Worm (Caenorhabditis elegans) whole organism, early embryonic: ENCODE measurements around the gene hsb-1.

Experiments
- B0310.2 ChIP-seq: sonication (generic microtip); optimal IDR thresholded peaks from 2 replicates; lab custom pipeline; 2016; ENCODE audit warnings: mild to moderate bottlenecking, missing genetic modification characterization, missing compliant biosample characterization
- F13C5.2 ChIP-seq: sonication (generic microtip); optimal IDR thresholded peaks from 2 replicates; lab custom pipeline; 2017; ENCODE audit warnings: mild to moderate bottlenecking, missing genetic modification characterization, inconsistent platforms, missing compliant biosample characterization
- aly-1 ChIP-seq: sonication (generic microtip); optimal IDR thresholded peaks from 2 replicates; lab custom pipeline; 2016; ENCODE audit warnings: missing genetic modification characterization, missing compliant biosample characterization
- ama-1 ChIP-seq: fragments of 150-350 bp; optimal IDR thresholded peaks from 2 replicates; lab custom pipeline; 2014
- ceh-13 ChIP-seq: fragments of 200-800 bp; sonication (Bioruptor generic); optimal IDR thresholded peaks from 2 replicates; lab custom pipeline; 2018; ENCODE audit warnings: mild to moderate bottlenecking, missing genetic modification characterization, missing compliant biosample characterization
- ceh-36 ChIP-seq: sonication (generic microtip); optimal IDR thresholded peaks from 2 replicates; lab custom pipeline; 2016; ENCODE audit warnings: missing genetic modification characterization, inconsistent platforms, missing compliant biosample characterization
- ets-7 ChIP-seq: sonication (generic microtip); optimal IDR thresholded peaks from 2 replicates; lab custom pipeline; 2016; ENCODE audit warnings: missing genotype, missing genetic modification characterization, missing compliant biosample characterization
- flt-1 ChIP-seq: fragments of 200-800 bp; sonication (Bioruptor generic); IDR thresholded peaks from 2 replicates; pipeline ENCODE4 v1.3.6; 2022; ENCODE audit warnings: missing genetic modification characterization, missing compliant biosample characterization
- hmbx-1 ChIP-seq: sonication (generic microtip); optimal IDR thresholded peaks from 2 replicates; lab custom pipeline; 2016; ENCODE audit warnings: mild to moderate bottlenecking, missing genetic modification characterization, missing compliant biosample characterization
- hmg-4 ChIP-seq: fragments of 200-800 bp; sonication (Bioruptor generic); optimal IDR thresholded peaks from 2 replicates; lab custom pipeline; 2018; ENCODE audit warnings: mild to moderate bottlenecking, missing genetic modification characterization, missing compliant biosample characterization
- hnd-1 ChIP-seq: sonication (generic microtip); optimal IDR thresholded peaks from 2 replicates; lab custom pipeline; 2016; ENCODE audit warnings: missing genetic modification characterization, missing compliant biosample characterization
- pes-1 ChIP-seq: fragments of 200-800 bp; sonication (Bioruptor generic); IDR thresholded peaks from 2 replicates; pipeline ENCODE4 v1.3.6; 2022; ENCODE audit warnings: missing genetic modification reagents, missing genetic modification characterization, missing compliant biosample characterization
- scrt-1 ChIP-seq: fragments of 200-800 bp; sonication (Bioruptor generic); IDR thresholded peaks from 2 replicates; pipeline ENCODE4 v1.3.6; 2022; ENCODE audit warnings: missing genetic modification characterization, missing compliant biosample characterization
- sea-1 ChIP-seq: fragments of 200-800 bp; sonication (Bioruptor generic); conservative IDR thresholded peaks from 2 replicates; pipeline ENCODE4 v1.3.6; 2022; ENCODE audit warnings: missing genetic modification characterization, missing compliant biosample characterization
- tbx-11 ChIP-seq: fragments of 200-800 bp; sonication (Bioruptor generic); IDR thresholded peaks from 2 replicates; pipeline ENCODE4 v1.3.6; 2022; ENCODE audit warnings: missing genetic modification characterization, missing compliant biosample characterization
- tbx-37 ChIP-seq: fragments of 200-800 bp; sonication (Bioruptor generic); conservative IDR thresholded peaks from 2 replicates; pipeline ENCODE4 v1.3.6; 2022; ENCODE audit warnings: missing genetic modification reagents, missing genetic modification characterization, missing compliant biosample characterization
- tra-4 ChIP-seq: sonication (generic microtip); optimal IDR thresholded peaks from 2 replicates; lab custom pipeline; 2017; ENCODE audit warnings: missing genetic modification characterization, missing compliant biosample characterization

hsb-1 gene

ce11 chrIV:12547824-12548223, 19.2 kb downstream of the hsb-1 start, which contains the start of gene ipmk-1:
TSS of gene ipmk-1 (plus strand) at chrIV:12548124.
- TF ChIP-seq sea-1 (no peak), scrt-1 (GFP tag; lab: Robert Waterston, UW) (no peak), hmbx-1 (tag; lab: Kevin White, UChicago) (no peak), hmg-4 (GFP tag; lab: Kevin White, UChicago) (no peak), aly-1 (no peak)

ce11 chrIV:12545902-12546301, 21.1 kb downstream of the hsb-1 start:
- TF ChIP-seq tbx-37 (GFP tag; lab: Robert Waterston, UW) (peak; percentile 45; the same call in 1 of the 2 replicates), hnd-1 (tag; lab: Kevin White, UChicago) (no peak), ceh-13 (GFP tag; lab: Kevin White, UChicago) (no peak), sea-1 (no peak), aly-1 (no peak), F13C5.2 (no peak), scrt-1 (GFP tag; lab: Robert Waterston, UW) (no peak), ets-7 (tag; lab: Kevin White, UChicago) (no peak), B0310.2 (tag; lab: Kevin White, UChicago) (no peak), pes-1 (GFP tag; lab: Robert Waterston, UW) (peak; percentile 33; the same call in 1 of the 2 replicates), tbx-11 (GFP tag; lab: Robert Waterston, UW) (no peak), flt-1 (no peak), ama-1 (peak; percentile 71), hmbx-1 (tag; lab: Kevin White, UChicago) (no peak), tra-4 (tag; lab: Kevin White, UChicago) (no peak), ceh-36 (peak; percentile 71), hmg-4 (GFP tag; lab: Kevin White, UChicago) (peak; percentile 47)

ce11 chrIV:12545393-12545792, 21.6 kb downstream of the hsb-1 start:
- TF ChIP-seq F13C5.2 (no peak), aly-1 (no peak), ets-7 (tag; lab: Kevin White, UChicago) (no peak), tbx-37 (GFP tag; lab: Robert Waterston, UW) (no peak), ceh-13 (GFP tag; lab: Kevin White, UChicago) (no peak), tra-4 (tag; lab: Kevin White, UChicago) (no peak), ceh-36 (no peak), pes-1 (GFP tag; lab: Robert Waterston, UW) (no peak), hnd-1 (tag; lab: Kevin White, UChicago) (no peak), hmg-4 (GFP tag; lab: Kevin White, UChicago) (no peak), B0310.2 (tag; lab: Kevin White, UChicago) (no peak)

- peak; percentile 24; the same call in 1 of the 2 replicates for TF ChIP-seq pes-1 (GFP tag; lab: Robert Waterston, UW)
- peak; percentile 5 for TF ChIP-seq ceh-36
- TF ChIP-seq B0310.2 (tag; lab: Kevin White, UChicago) = peak; percentile 28
- 0 out of 2 replicates have a peak, but pooled peaks have one; percentile 12 for TF ChIP-seq flt-1
- TF ChIP-seq aly-1 = no peak
Observed at ce11 chrIV:12544624-12545023, 22.4 kb downstream of the hsb-1 start.

ce11 chrIV:12542011-12542410, 25.0 kb downstream of the hsb-1 start, which contains the start of gene ham-1:
TSS of gene ham-1 (plus strand) at chrIV:12542183.
- TF ChIP-seq aly-1 (no peak), sea-1 (no peak), B0310.2 (tag; lab: Kevin White, UChicago) (no peak), hmbx-1 (tag; lab: Kevin White, UChicago) (no peak), pes-1 (GFP tag; lab: Robert Waterston, UW) (no peak), flt-1 (no peak), ama-1 (no peak), ets-7 (tag; lab: Kevin White, UChicago) (no peak), ceh-36 (no peak), tra-4 (tag; lab: Kevin White, UChicago) (no peak), tbx-37 (GFP tag; lab: Robert Waterston, UW) (no peak), hmg-4 (GFP tag; lab: Kevin White, UChicago) (no peak), ceh-13 (GFP tag; lab: Kevin White, UChicago) (no peak), hnd-1 (tag; lab: Kevin White, UChicago) (no peak), scrt-1 (GFP tag; lab: Robert Waterston, UW) (no peak)

ce11 chrIV:12540242-12540641, 26.8 kb downstream of the hsb-1 start:
- no peak for TF ChIP-seq tbx-11 (GFP tag; lab: Robert Waterston, UW)
- no peak for TF ChIP-seq ceh-36
- no peak for TF ChIP-seq ceh-13 (GFP tag; lab: Kevin White, UChicago)
- no peak for TF ChIP-seq sea-1
- TF ChIP-seq pes-1 (GFP tag; lab: Robert Waterston, UW) = no peak
- no peak for TF ChIP-seq hmg-4 (GFP tag; lab: Kevin White, UChicago)
- no peak for TF ChIP-seq hnd-1 (tag; lab: Kevin White, UChicago)
- TF ChIP-seq flt-1 = no peak
- TF ChIP-seq ets-7 (tag; lab: Kevin White, UChicago) = no peak
- TF ChIP-seq tbx-37 (GFP tag; lab: Robert Waterston, UW) = no peak
- TF ChIP-seq tra-4 (tag; lab: Kevin White, UChicago) = no peak
- no peak for TF ChIP-seq ama-1
- no peak for TF ChIP-seq hmbx-1 (tag; lab: Kevin White, UChicago)
- TF ChIP-seq scrt-1 (GFP tag; lab: Robert Waterston, UW) = no peak
- TF ChIP-seq B0310.2 (tag; lab: Kevin White, UChicago) = no peak
- TF ChIP-seq F13C5.2 = no peak
- TF ChIP-seq aly-1 = no peak

- TF ChIP-seq tbx-37 (GFP tag; lab: Robert Waterston, UW) (no peak), scrt-1 (GFP tag; lab: Robert Waterston, UW) (no peak), tbx-11 (GFP tag; lab: Robert Waterston, UW) (no peak), pes-1 (GFP tag; lab: Robert Waterston, UW) (no peak), F13C5.2 (no peak), tra-4 (tag; lab: Kevin White, UChicago) (no peak), ets-7 (tag; lab: Kevin White, UChicago) (no peak), ama-1 (no peak), flt-1 (no peak), hmg-4 (GFP tag; lab: Kevin White, UChicago) (no peak), ceh-13 (GFP tag; lab: Kevin White, UChicago) (no peak), hnd-1 (tag; lab: Kevin White, UChicago) (no peak), B0310.2 (tag; lab: Kevin White, UChicago) (no peak), sea-1 (no peak), hmbx-1 (tag; lab: Kevin White, UChicago) (no peak), ceh-36 (no peak), aly-1 (no peak)
Observed at ce11 chrIV:12537694-12538093, 29.3 kb downstream of the hsb-1 start.
